Fruit fly (Drosophila melanogaster): ENCODE data around the gene mbo.

DNA sequence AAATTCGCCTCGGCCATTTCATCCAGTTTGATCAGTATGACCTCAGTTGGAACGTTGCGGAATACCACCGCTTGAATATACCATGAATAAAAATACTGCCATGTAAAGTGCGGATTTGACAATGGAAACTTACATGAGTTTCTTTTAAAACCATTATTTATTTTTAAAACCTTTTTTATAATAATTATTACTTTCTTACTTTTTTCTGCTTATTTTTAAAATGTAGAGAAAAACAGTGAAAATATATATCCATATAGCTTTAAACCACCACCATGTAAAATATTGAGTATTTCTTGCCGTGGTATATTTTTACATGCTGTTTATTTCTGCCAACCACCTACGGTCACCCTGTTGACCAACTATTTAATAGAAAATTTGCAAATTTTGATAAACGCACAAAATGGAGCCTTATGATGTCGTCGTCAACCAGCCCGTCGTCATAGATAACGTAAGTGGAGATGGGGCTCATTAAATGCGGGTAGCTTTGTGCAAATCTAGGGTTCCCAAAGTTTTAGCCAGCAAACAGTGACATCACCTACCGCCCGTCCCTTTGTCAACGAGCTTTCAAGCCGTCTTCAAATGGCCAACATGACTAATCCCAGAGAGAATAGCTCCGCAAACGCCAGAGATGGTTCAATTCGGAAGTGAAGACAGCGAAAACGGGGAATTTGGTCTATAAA is 12.7 kb upstream of the mbo start, which contains the start of gene Arp1:
- no peak for TF ChIP-seq CG8478 (optimal IDR thresholded peaks at IDR 0.05)
- no peak for TF ChIP-seq CTCF (optimal IDR thresholded peaks at IDR 0.05)

All from S2 (cell line).